Fruit fly (Drosophila melanogaster) whole organism, embryonic: ENCODE measurements around the gene CG14840.
A peak's percentile ranks its signal among the peaks of the same experiment; 100 is the strongest.

Experiments used
- Asciz ChIP-seq: fragments of 200-800 bp; sonication (Bioruptor generic); optimal IDR thresholded peaks from 2 replicates; lab custom pipeline; 2017; ENCODE audit warnings: missing biosample characterization, mild to moderate bottlenecking, missing genetic modification characterization, missing genetic modification reagents
- CG10267 ChIP-seq: fragments of 200-800 bp; sonication (Bioruptor generic); optimal IDR thresholded peaks from 2 replicates; lab custom pipeline; 2018; ENCODE audit warnings: missing biosample characterization, mild to moderate bottlenecking, missing genetic modification characterization, moderate library complexity
- CG10543 ChIP-seq: fragments of 200-800 bp; sonication (Bioruptor generic); optimal IDR thresholded peaks from 3 replicates; lab custom pipeline; 2017; ENCODE audit warnings: missing biosample characterization, mild to moderate bottlenecking, missing genetic modification characterization, moderate library complexity
- CG11504 ChIP-seq: fragments of 200-800 bp; sonication (Bioruptor generic); optimal IDR thresholded peaks from 3 replicates; lab custom pipeline; 2019; ENCODE audit warnings: missing biosample characterization, mild to moderate bottlenecking, missing genetic modification characterization, moderate library complexity
- CG11723 ChIP-seq: fragments of 200-800 bp; sonication (Bioruptor generic); optimal IDR thresholded peaks from 2 replicates; lab custom pipeline; 2017; ENCODE audit warnings: missing biosample characterization, mild to moderate bottlenecking, missing genetic modification characterization
- CG12104 ChIP-seq: fragments of 200-800 bp; sonication (Bioruptor generic); optimal IDR thresholded peaks from 3 replicates; lab custom pipeline; 2016; ENCODE audit warnings: missing biosample characterization, missing genetic modification characterization
- CG14710 ChIP-seq: fragments of 200-800 bp; sonication (Bioruptor generic); optimal IDR thresholded peaks from 3 replicates; lab custom pipeline; 2019; ENCODE audit warnings: missing biosample characterization, mild to moderate bottlenecking, missing genetic modification characterization, moderate library complexity
- CG16813 ChIP-seq: fragments of 200-800 bp; sonication (Bioruptor generic); IDR thresholded peaks from 3 replicates; pipeline ENCODE4 v1.3.6; 2022; ENCODE audit warnings: missing biosample characterization, missing genetic modification characterization; ENCODE audit not compliant: partially characterized antibody
- CG17186 ChIP-seq: fragments of 200-800 bp; sonication (Bioruptor generic); optimal IDR thresholded peaks from 3 replicates; lab custom pipeline; 2017; ENCODE audit warnings: missing biosample characterization, missing genetic modification reagents, missing genetic modification characterization
- CG18599 ChIP-seq: fragments of 200-800 bp; sonication (Bioruptor generic); optimal IDR thresholded peaks from 3 replicates; lab custom pipeline; 2017; ENCODE audit warnings: missing biosample characterization, missing genetic modification characterization, mild to moderate bottlenecking, moderate library complexity, missing genetic modification reagents
- CG2116 ChIP-seq: fragments of 200-800 bp; sonication (Bioruptor generic); optimal IDR thresholded peaks from 3 replicates; lab custom pipeline; 2018; ENCODE audit warnings: missing biosample characterization, mild to moderate bottlenecking, missing genetic modification characterization
- CG2120 ChIP-seq: fragments of 200-800 bp; sonication (Bioruptor generic); optimal IDR thresholded peaks from 3 replicates; lab custom pipeline; 2016; ENCODE audit warnings: missing biosample characterization, missing genetic modification characterization
- CG2712 ChIP-seq: fragments of 200-800 bp; optimal IDR thresholded peaks from 3 replicates; lab custom pipeline; 2019; ENCODE audit warnings: missing biosample characterization, mild to moderate bottlenecking, missing genetic modification characterization, moderate library complexity
- CG2889 ChIP-seq: fragments of 200-800 bp; sonication (Bioruptor generic); IDR thresholded peaks from 3 replicates; pipeline ENCODE4 v1.3.6; 2022; ENCODE audit warnings: missing biosample characterization, missing genetic modification characterization
- CG3281 ChIP-seq: fragments of 200-800 bp; sonication (Bioruptor generic); optimal IDR thresholded peaks from 3 replicates; lab custom pipeline; 2017; ENCODE audit warnings: missing biosample characterization, mild to moderate bottlenecking, missing genetic modification characterization
- CG4328 ChIP-seq: fragments of 200-800 bp; sonication (Bioruptor generic); optimal IDR thresholded peaks from 3 replicates; lab custom pipeline; 2017; ENCODE audit warnings: missing biosample characterization, missing genetic modification reagents, missing genetic modification characterization
- CG6254 ChIP-seq: fragments of 200-800 bp; sonication (Bioruptor generic); optimal IDR thresholded peaks from 3 replicates; lab custom pipeline; 2017; ENCODE audit warnings: mild to moderate bottlenecking, missing biosample characterization, missing genetic modification reagents, missing genetic modification characterization
- CG7556 ChIP-seq: fragments of 200-800 bp; sonication (Bioruptor generic); optimal IDR thresholded peaks from 2 replicates; lab custom pipeline; 2017; ENCODE audit warnings: missing biosample characterization, mild to moderate bottlenecking, missing genetic modification characterization
- CG8359 ChIP-seq: fragments of 200-800 bp; sonication (Bioruptor generic); optimal IDR thresholded peaks from 2 replicates; lab custom pipeline; 2017; ENCODE audit warnings: missing biosample characterization, mild to moderate bottlenecking, missing genetic modification characterization, borderline replicate concordance
- CG9727 ChIP-seq: fragments of 200-800 bp; sonication (Bioruptor generic); optimal IDR thresholded peaks from 3 replicates; lab custom pipeline; 2017; ENCODE audit warnings: missing biosample characterization, mild to moderate bottlenecking, missing genetic modification characterization
- Camta ChIP-seq: fragments of 200-800 bp; sonication (Bioruptor generic); optimal IDR thresholded peaks from 2 replicates; lab custom pipeline; 2016; ENCODE audit warnings: missing biosample characterization, missing genetic modification characterization
- CrebB ChIP-seq: fragments of 200-800 bp; sonication (Bioruptor generic); optimal IDR thresholded peaks from 3 replicates; lab custom pipeline; 2018; ENCODE audit warnings: missing biosample characterization, mild to moderate bottlenecking, missing genetic modification characterization
- D ChIP-seq, 2 experiments: fragments of 200-800 bp in 1 of 2; fragments of >200 bp in 1 of 2; sonication (Bioruptor generic) in 1 of 2; optimal IDR thresholded peaks; 2 replicates in 1 of 2; 3 replicates in 1 of 2; lab custom pipeline; 2017; ENCODE audit warnings: mild to moderate bottlenecking in 1 of 2, missing biosample characterization in 1 of 2, missing genetic modification characterization in 1 of 2, missing genetic modification reagents in 1 of 2
- Dbx ChIP-seq: fragments of 200-800 bp; sonication (Bioruptor generic); IDR thresholded peaks from 3 replicates; pipeline ENCODE4 v1.3.6; 2022; ENCODE audit warnings: missing biosample characterization, missing genetic modification characterization
- HLH3B ChIP-seq: fragments of 200-800 bp; sonication (Bioruptor generic); IDR thresholded peaks from 2 replicates; pipeline ENCODE4 v1.3.6; 2022; ENCODE audit warnings: missing biosample characterization, missing genetic modification characterization
- Hr78 ChIP-seq, 2 experiments: fragments of 200-800 bp in 1 of 2; fragments of >200 bp in 1 of 2; sonication (Bioruptor generic) in 1 of 2; optimal IDR thresholded peaks; 2 replicates each; lab custom pipeline; 2017 to 2019; ENCODE audit warnings: missing biosample characterization in 2 of 2, missing genetic modification characterization in 2 of 2, mild to moderate bottlenecking in 1 of 2, moderate library complexity in 1 of 2
- Mes4 ChIP-seq: fragments of 200-800 bp; sonication (Bioruptor generic); optimal IDR thresholded peaks from 2 replicates; lab custom pipeline; 2016; ENCODE audit warnings: missing biosample characterization, missing genetic modification characterization
- Mrtf ChIP-seq: fragments of 200-800 bp; sonication (Bioruptor generic); IDR thresholded peaks from 3 replicates; pipeline ENCODE4 v1.3.6; 2022; ENCODE audit warnings: missing biosample characterization, missing genetic modification characterization
- NK7.1 ChIP-seq: fragments of 200-800 bp; sonication (Bioruptor generic); optimal IDR thresholded peaks from 3 replicates; lab custom pipeline; 2016; ENCODE audit warnings: missing biosample characterization, missing genetic modification characterization
- Pdp1 ChIP-seq, 2 experiments: fragments of 200-800 bp; sonication (Bioruptor generic); optimal IDR thresholded peaks; 3 replicates each; lab custom pipeline; 2016; ENCODE audit warnings: missing biosample characterization in 2 of 2, missing genetic modification characterization in 2 of 2, mild to moderate bottlenecking in 1 of 2, moderate library complexity in 1 of 2
- bcd ChIP-seq: fragments of 200-800 bp; sonication (Bioruptor generic); optimal IDR thresholded peaks from 2 replicates; lab custom pipeline; 2017; ENCODE audit warnings: missing biosample characterization, mild to moderate bottlenecking, missing genetic modification characterization
- bigmax ChIP-seq: fragments of 200-800 bp; sonication (Bioruptor generic); optimal IDR thresholded peaks from 2 replicates; lab custom pipeline; 2018; ENCODE audit warnings: missing biosample characterization, mild to moderate bottlenecking, missing genetic modification characterization
- da ChIP-seq: fragments of 200-800 bp; sonication (Bioruptor generic); optimal IDR thresholded peaks from 2 replicates; lab custom pipeline; 2016; ENCODE audit warnings: missing biosample characterization, missing genetic modification characterization
- dan ChIP-seq: fragments of 200-800 bp; sonication (Bioruptor generic); IDR thresholded peaks from 2 replicates; pipeline ENCODE4 v1.3.6; 2022; ENCODE audit warnings: missing biosample characterization, missing genetic modification characterization
- ems ChIP-seq: fragments of 200-800 bp; sonication (Bioruptor generic); optimal IDR thresholded peaks from 3 replicates; lab custom pipeline; 2016; ENCODE audit warnings: missing biosample characterization, missing genetic modification characterization
- esg ChIP-seq: fragments of 200-800 bp; sonication (Bioruptor generic); conservative IDR thresholded peaks from 2 replicates; pipeline ENCODE4 v1.3.6; 2022; ENCODE audit warnings: missing biosample characterization, missing genetic modification characterization
- exex ChIP-seq: fragments of 200-800 bp; sonication (Bioruptor generic); optimal IDR thresholded peaks from 4 replicates; lab custom pipeline; 2018; ENCODE audit warnings: missing biosample characterization, mild to moderate bottlenecking, missing genetic modification characterization, moderate library complexity
- gcm ChIP-seq: fragments of 200-800 bp; sonication (Bioruptor generic); optimal IDR thresholded peaks from 2 replicates; lab custom pipeline; 2019; ENCODE audit warnings: missing biosample characterization, mild to moderate bottlenecking, missing genetic modification characterization, moderate library complexity
- grn ChIP-seq: fragments of 200-800 bp; sonication (Bioruptor generic); optimal IDR thresholded peaks from 3 replicates; lab custom pipeline; 2017; ENCODE audit warnings: missing biosample characterization, missing genetic modification characterization
- gro ChIP-seq: fragments of 200-800 bp; sonication (Bioruptor generic); optimal IDR thresholded peaks from 2 replicates; lab custom pipeline; 2016; ENCODE audit warnings: missing biosample characterization, missing genetic modification characterization
- jing ChIP-seq: fragments of 200-800 bp; sonication (Bioruptor generic); optimal IDR thresholded peaks from 2 replicates; lab custom pipeline; 2018; ENCODE audit warnings: missing biosample characterization, mild to moderate bottlenecking, missing genetic modification characterization
- kah ChIP-seq: fragments of 200-800 bp; sonication (Bioruptor generic); optimal IDR thresholded peaks from 2 replicates; lab custom pipeline; 2018; ENCODE audit warnings: missing biosample characterization, mild to moderate bottlenecking, missing genetic modification characterization
- lab ChIP-seq: fragments of 200-800 bp; sonication (Bioruptor generic); optimal IDR thresholded peaks from 3 replicates; lab custom pipeline; 2017; ENCODE audit warnings: missing biosample characterization, missing genetic modification characterization, mild to moderate bottlenecking, moderate library complexity, missing genetic modification reagents
- lov ChIP-seq, 2 experiments: fragments of 200-800 bp in 1 of 2; fragments of >200 bp in 1 of 2; sonication (Bioruptor generic) in 1 of 2; IDR thresholded peaks in 1 of 2; optimal IDR thresholded peaks in 1 of 2; 2 replicates in 1 of 2; 3 replicates in 1 of 2; pipeline versions ENCODE4 v1.3.6 to Lab custom; 2017 to 2022; ENCODE audit warnings: missing biosample characterization in 1 of 2, missing genetic modification characterization in 1 of 2
- nerfin-1 ChIP-seq: fragments of 200-800 bp; sonication (Bioruptor generic); optimal IDR thresholded peaks from 3 replicates; lab custom pipeline; 2019; ENCODE audit warnings: missing biosample characterization, mild to moderate bottlenecking, missing genetic modification characterization, moderate library complexity
- odd ChIP-seq: fragments of 200-800 bp; sonication (Bioruptor generic); optimal IDR thresholded peaks from 2 replicates; lab custom pipeline; 2017; ENCODE audit warnings: missing biosample characterization, mild to moderate bottlenecking, missing genetic modification characterization
- pita ChIP-seq: fragments of 200-800 bp; sonication (Bioruptor generic); optimal IDR thresholded peaks from 2 replicates; lab custom pipeline; 2017; ENCODE audit warnings: missing biosample characterization, mild to moderate bottlenecking, missing genetic modification characterization
- pros ChIP-seq: fragments of 200-800 bp; sonication (Bioruptor generic); optimal IDR thresholded peaks from 3 replicates; lab custom pipeline; 2019; ENCODE audit warnings: missing biosample characterization, mild to moderate bottlenecking, missing genetic modification characterization, moderate library complexity

The CG14840 gene

dm6 chr3R:14299891-14300290, 38.9 kb upstream of the CG14840 start (continued):
- TF ChIP-seq bcd (GFP tag; lab: Kevin White, UChicago) (peak; percentile 5), odd (GFP tag; lab: Kevin White, UChicago) (peak; percentile 50), Dbx (GFP tag; lab: Robert Waterston, UW) (no peak), lov (optimal IDR thresholded peaks at IDR 0.05; lab: Kevin White, UChicago) (no peak), lov (GFP tag; IDR thresholded peaks at IDR 0.05; lab: Robert Waterston, UW) (peak; percentile 72; the same call in 1 of the 3 replicates), Pdp1 (GFP tag; optimal IDR thresholded peaks at IDR 0.05; lab: Kevin White, UChicago) (peak in 1 of 2 experiments; percentile 11), CrebB (tag; lab: Kevin White, UChicago) (peak; percentile 16), nerfin-1 (tag; lab: Kevin White, UChicago) (peak; percentile 53), kah (GFP tag; lab: Kevin White, UChicago) (peak; percentile 14), bigmax (GFP tag; lab: Kevin White, UChicago) (peak; percentile 5), CG7556 (GFP tag; lab: Kevin White, UChicago) (no peak), HLH3B (GFP tag; lab: Robert Waterston, UW) (peak; percentile 30; the same call in 1 of the 2 replicates), CG2116 (GFP tag; lab: Kevin White, UChicago) (peak; percentile 3), ems (no peak), NK7.1 (GFP tag; lab: Kevin White, UChicago) (no peak), D (optimal IDR thresholded peaks at IDR 0.05; lab: Kevin White, UChicago) (no peak), D (GFP tag; optimal IDR thresholded peaks at IDR 0.05; lab: Kevin White, UChicago) (peak; percentile 31), CG11504 (tag; lab: Kevin White, UChicago) (no peak), CG12104 (GFP tag; lab: Kevin White, UChicago) (peak; percentile 13), jing (GFP tag; lab: Kevin White, UChicago) (no peak), pros (GFP tag; lab: Kevin White, UChicago) (peak; percentile 85), CG8359 (GFP tag; lab: Kevin White, UChicago) (peak; percentile 23), pita (no peak), CG9727 (GFP tag; lab: Kevin White, UChicago) (peak; percentile 6), CG10543 (GFP tag; lab: Kevin White, UChicago) (peak; percentile 38), CG16813 (no peak), CG14710 (peak; percentile 31), exex (peak; percentile 0), lab (GFP tag; lab: Kevin White, UChicago) (peak; percentile 67), CG3281 (GFP tag; lab: Kevin White, UChicago) (peak; percentile 13), Hr78 (GFP tag; optimal IDR thresholded peaks at IDR 0.05; lab: Kevin White, UChicago) (peak in 1 of 2 experiments; percentile 49), gcm (peak; percentile 30), grn (GFP tag; lab: Kevin White, UChicago) (peak; percentile 10), CG2120 (GFP tag; lab: Kevin White, UChicago) (no peak), CG11723 (GFP tag; lab: Kevin White, UChicago) (peak; percentile 42), CG4328 (peak; percentile 35), CG2889 (GFP tag; lab: Robert Waterston, UW) (0 out of 3 replicates have a peak, but pooled peaks have one; percentile 9), Mes4 (no peak), CG2712 (peak; percentile 31), Asciz (GFP tag; lab: Kevin White, UChicago) (peak; percentile 77), Mrtf (GFP tag; lab: Robert Waterston, UW) (no peak), esg (GFP tag; lab: Robert Waterston, UW) (no peak), CG10267 (peak; percentile 3), da (no peak), dan (GFP tag; lab: Robert Waterston, UW) (no peak), gro (no peak), Camta (GFP tag; lab: Kevin White, UChicago) (peak; percentile 19), CG6254 (GFP tag; lab: Kevin White, UChicago) (peak; percentile 43), CG17186 (GFP tag; lab: Kevin White, UChicago) (peak; percentile 21), CG18599 (GFP tag; lab: Kevin White, UChicago) (peak; percentile 52)
